Fruit fly (Drosophila melanogaster) whole organism, embryonic: Measurements from ENCODE around the gene Cpr64Ad.

Source experiments
- Ada2b ChIP-seq: fragments of 200-800 bp; sonication (Bioruptor generic); IDR thresholded peaks from 2 replicates; pipeline ENCODE4 v1.3.6; 2022; ENCODE audit warnings: missing biosample characterization, missing genetic modification characterization
- CG11085 ChIP-seq: fragments of 200-800 bp; sonication (Bioruptor generic); IDR thresholded peaks from 2 replicates; pipeline ENCODE4 v1.3.6; 2022; ENCODE audit warnings: missing biosample characterization, missing genetic modification characterization
- CG14667 ChIP-seq: fragments of 200-800 bp; sonication (Bioruptor generic); IDR thresholded peaks from 2 replicates; pipeline ENCODE4 v1.3.6; 2022; ENCODE audit warnings: missing biosample characterization, missing genetic modification characterization
- CG15269 ChIP-seq: fragments of 200-800 bp; sonication (Bioruptor generic); optimal IDR thresholded peaks from 2 replicates; lab custom pipeline; 2018; ENCODE audit warnings: missing biosample characterization, mild to moderate bottlenecking, missing genetic modification characterization, moderate library complexity
- CG15696 ChIP-seq: fragments of 200-800 bp; sonication (Bioruptor generic); optimal IDR thresholded peaks from 2 replicates; lab custom pipeline; 2019; ENCODE audit warnings: missing biosample characterization, mild to moderate bottlenecking, missing genetic modification characterization, moderate library complexity
- CG1647 ChIP-seq: fragments of 200-800 bp; sonication (Bioruptor generic); optimal IDR thresholded peaks from 3 replicates; lab custom pipeline; 2016; ENCODE audit warnings: missing biosample characterization, missing genetic modification characterization
- CG17361 ChIP-seq: fragments of 200-800 bp; sonication (Bioruptor generic); IDR thresholded peaks from 3 replicates; pipeline ENCODE4 v1.3.6; 2022; ENCODE audit warnings: missing biosample characterization, missing genetic modification characterization
- CG17612 ChIP-seq: fragments of 200-800 bp; sonication (Bioruptor generic); IDR thresholded peaks from 2 replicates; pipeline ENCODE4 v1.3.6; 2022; ENCODE audit warnings: missing biosample characterization, missing genetic modification characterization
- CG18619 ChIP-seq: fragments of 200-800 bp; sonication (Bioruptor generic); optimal IDR thresholded peaks from 3 replicates; lab custom pipeline; 2017; ENCODE audit warnings: missing biosample characterization, mild to moderate bottlenecking, missing genetic modification characterization
- CG18764 ChIP-seq: fragments of 200-800 bp; sonication (Bioruptor generic); optimal IDR thresholded peaks from 3 replicates; lab custom pipeline; 2016; ENCODE audit warnings: missing biosample characterization, missing genetic modification characterization
- CG2678 ChIP-seq: fragments of 200-800 bp; sonication (Bioruptor generic); optimal IDR thresholded peaks from 3 replicates; lab custom pipeline; 2019; ENCODE audit warnings: missing biosample characterization, mild to moderate bottlenecking, missing genetic modification characterization, moderate library complexity
- CG4854 ChIP-seq: fragments of 200-800 bp; sonication (Bioruptor generic); optimal IDR thresholded peaks from 2 replicates; lab custom pipeline; 2016; ENCODE audit warnings: missing biosample characterization, missing genetic modification characterization, inconsistent platforms
- CG7271 ChIP-seq: fragments of 200-800 bp; sonication (Bioruptor generic); optimal IDR thresholded peaks from 2 replicates; lab custom pipeline; 2018; ENCODE audit warnings: missing biosample characterization, mild to moderate bottlenecking, missing genetic modification characterization, moderate library complexity
- CG8089 ChIP-seq: fragments of 200-800 bp; sonication (Bioruptor generic); optimal IDR thresholded peaks from 3 replicates; lab custom pipeline; 2016; ENCODE audit warnings: missing biosample characterization, missing genetic modification characterization
- CG8281 ChIP-seq: fragments of 200-800 bp; sonication (Bioruptor generic); optimal IDR thresholded peaks from 2 replicates; lab custom pipeline; 2018; ENCODE audit warnings: missing biosample characterization, mild to moderate bottlenecking, missing genetic modification characterization, moderate library complexity
- Camta ChIP-seq: fragments of 200-800 bp; sonication (Bioruptor generic); optimal IDR thresholded peaks from 2 replicates; lab custom pipeline; 2016; ENCODE audit warnings: missing biosample characterization, missing genetic modification characterization
- Dad ChIP-seq: fragments of 200-800 bp; sonication (Bioruptor generic); optimal IDR thresholded peaks from 3 replicates; lab custom pipeline; 2016; ENCODE audit warnings: missing biosample characterization, missing genetic modification characterization
- Dfd ChIP-seq, 2 experiments: fragments of >200 bp; optimal IDR thresholded peaks; 2 replicates each; lab custom pipeline; 2017; ENCODE audit warnings: missing biosample characterization in 2 of 2, missing genetic modification characterization in 2 of 2
- Gug ChIP-seq: fragments of 200-800 bp; sonication (Bioruptor generic); IDR thresholded peaks from 4 replicates; pipeline ENCODE4 v1.3.6; 2022; ENCODE audit warnings: missing biosample characterization, missing genetic modification characterization
- HLH3B ChIP-seq: fragments of 200-800 bp; sonication (Bioruptor generic); IDR thresholded peaks from 2 replicates; pipeline ENCODE4 v1.3.6; 2022; ENCODE audit warnings: missing biosample characterization, missing genetic modification characterization
- HLHmδ ChIP-seq: fragments of 200-800 bp; sonication (Bioruptor generic); optimal IDR thresholded peaks from 2 replicates; lab custom pipeline; 2018; ENCODE audit warnings: missing biosample characterization, mild to moderate bottlenecking, missing genetic modification characterization, moderate library complexity
- Hmx ChIP-seq: fragments of 200-800 bp; sonication (Bioruptor generic); optimal IDR thresholded peaks from 2 replicates; lab custom pipeline; 2016; ENCODE audit warnings: missing biosample characterization, missing genetic modification characterization
- Jarid2 ChIP-seq: fragments of 200-800 bp; sonication (Bioruptor generic); optimal IDR thresholded peaks from 3 replicates; lab custom pipeline; 2017; ENCODE audit warnings: mild to moderate bottlenecking, missing biosample characterization, missing genetic modification reagents, missing genetic modification characterization
- Lim3 ChIP-seq: fragments of 200-800 bp; sonication (Bioruptor generic); IDR thresholded peaks from 2 replicates; pipeline ENCODE4 v1.3.6; 2022; ENCODE audit warnings: missing biosample characterization, missing genetic modification characterization
- MESR4 ChIP-seq: fragments of 200-800 bp; sonication (Bioruptor generic); optimal IDR thresholded peaks from 2 replicates; lab custom pipeline; 2018; ENCODE audit warnings: missing biosample characterization, mild to moderate bottlenecking, missing genetic modification characterization, moderate library complexity
- PHDP ChIP-seq: fragments of 200-800 bp; sonication (Bioruptor generic); optimal IDR thresholded peaks from 3 replicates; lab custom pipeline; 2018; ENCODE audit warnings: missing biosample characterization, mild to moderate bottlenecking, missing genetic modification characterization, moderate library complexity
- Sox102F ChIP-seq: fragments of 200-800 bp; sonication (Bioruptor generic); optimal IDR thresholded peaks from 2 replicates; lab custom pipeline; 2018; ENCODE audit warnings: missing biosample characterization, mild to moderate bottlenecking, missing genetic modification characterization, moderate library complexity
- Tbp ChIP-seq: fragments of >200 bp; optimal IDR thresholded peaks from 2 replicates; lab custom pipeline; 2018; ENCODE audit warnings: missing biosample characterization, missing genetic modification characterization
- Xrp1 ChIP-seq: fragments of 200-800 bp; sonication (Bioruptor generic); IDR thresholded peaks from 2 replicates; pipeline ENCODE4 v1.3.6; 2022; ENCODE audit warnings: missing biosample characterization, missing genetic modification characterization
- ac ChIP-seq: fragments of 200-800 bp; sonication (Bioruptor generic); optimal IDR thresholded peaks from 3 replicates; lab custom pipeline; 2017; ENCODE audit warnings: missing biosample characterization, mild to moderate bottlenecking, missing genetic modification characterization
- ase ChIP-seq: fragments of 200-800 bp; sonication (Bioruptor generic); IDR thresholded peaks from 3 replicates; pipeline ENCODE4 v1.3.6; 2022; ENCODE audit warnings: missing biosample characterization, missing genetic modification characterization
- chn ChIP-seq: fragments of 200-800 bp; sonication (Bioruptor generic); optimal IDR thresholded peaks from 2 replicates; lab custom pipeline; 2016; ENCODE audit warnings: missing biosample characterization, missing genetic modification characterization
- croc ChIP-seq: fragments of 200-800 bp; sonication (Bioruptor generic); conservative IDR thresholded peaks from 3 replicates; pipeline ENCODE4 v1.3.6; 2022; ENCODE audit warnings: missing biosample characterization, missing genetic modification characterization
- cwo ChIP-seq: fragments of 200-800 bp; sonication (Bioruptor generic); optimal IDR thresholded peaks from 3 replicates; lab custom pipeline; 2017; ENCODE audit warnings: missing biosample characterization, missing genetic modification characterization, mild to moderate bottlenecking, moderate library complexity, missing genetic modification reagents
- dmrt99B ChIP-seq: fragments of 200-800 bp; sonication (Bioruptor generic); optimal IDR thresholded peaks from 2 replicates; lab custom pipeline; 2018; ENCODE audit warnings: missing biosample characterization, mild to moderate bottlenecking, missing genetic modification characterization, moderate library complexity
- dpn ChIP-seq, 2 experiments: fragments of 200-800 bp; sonication (Bioruptor generic); optimal IDR thresholded peaks; 3 replicates each; lab custom pipeline; 2016; ENCODE audit warnings: missing biosample characterization in 2 of 2, missing genetic modification characterization in 2 of 2
- gce ChIP-seq: fragments of 200-800 bp; sonication (Bioruptor generic); IDR thresholded peaks from 3 replicates; pipeline ENCODE4 v1.3.6; 2022; ENCODE audit warnings: missing biosample characterization, missing genetic modification characterization
- gcm ChIP-seq: fragments of 200-800 bp; sonication (Bioruptor generic); optimal IDR thresholded peaks from 2 replicates; lab custom pipeline; 2019; ENCODE audit warnings: missing biosample characterization, mild to moderate bottlenecking, missing genetic modification characterization, moderate library complexity
- her ChIP-seq: fragments of 200-800 bp; sonication (Bioruptor generic); optimal IDR thresholded peaks from 2 replicates; lab custom pipeline; 2016; ENCODE audit warnings: missing biosample characterization, missing genetic modification characterization
- insv ChIP-seq, 2 experiments: fragments of 200-800 bp; sonication (Bioruptor generic); optimal IDR thresholded peaks; 3 replicates each; lab custom pipeline; 2016 to 2018; ENCODE audit warnings: missing biosample characterization in 2 of 2, missing genetic modification characterization in 2 of 2
- lilli ChIP-seq: fragments of 200-800 bp; sonication (Bioruptor generic); optimal IDR thresholded peaks from 3 replicates; lab custom pipeline; 2016; ENCODE audit warnings: missing biosample characterization, missing genetic modification characterization
- oc ChIP-seq: fragments of 200-800 bp; sonication (Bioruptor generic); optimal IDR thresholded peaks from 2 replicates; lab custom pipeline; 2018; ENCODE audit warnings: missing biosample characterization, mild to moderate bottlenecking, missing genetic modification characterization, moderate library complexity
- odd ChIP-seq: fragments of 200-800 bp; sonication (Bioruptor generic); optimal IDR thresholded peaks from 2 replicates; lab custom pipeline; 2017; ENCODE audit warnings: missing biosample characterization, mild to moderate bottlenecking, missing genetic modification characterization
- run ChIP-seq: fragments of 200-800 bp; sonication (Bioruptor generic); optimal IDR thresholded peaks from 3 replicates; lab custom pipeline; 2018; ENCODE audit warnings: missing biosample characterization, mild to moderate bottlenecking, missing genetic modification characterization
- sens-2 ChIP-seq: fragments of 200-800 bp; sonication (Bioruptor generic); IDR thresholded peaks from 2 replicates; pipeline ENCODE4 v1.3.6; 2022; ENCODE audit warnings: missing biosample characterization, missing genetic modification characterization
- slou ChIP-seq: fragments of 200-800 bp; sonication (Bioruptor generic); optimal IDR thresholded peaks from 3 replicates; lab custom pipeline; 2016; ENCODE audit warnings: missing biosample characterization, missing genetic modification characterization
- tna ChIP-seq: fragments of 200-800 bp; sonication (Bioruptor generic); IDR thresholded peaks from 2 replicates; pipeline ENCODE4 v1.3.6; 2022; ENCODE audit warnings: missing biosample characterization, missing genetic modification characterization; ENCODE audit not compliant: partially characterized antibody
- unc-4 ChIP-seq: fragments of 200-800 bp; sonication (Bioruptor generic); IDR thresholded peaks from 2 replicates; pipeline ENCODE4 v1.3.6; 2022; ENCODE audit warnings: missing biosample characterization, missing genetic modification characterization; ENCODE audit not compliant: partially characterized antibody
- unpg ChIP-seq: fragments of 200-800 bp; sonication (Bioruptor generic); optimal IDR thresholded peaks from 3 replicates; lab custom pipeline; 2018; ENCODE audit warnings: missing biosample characterization, mild to moderate bottlenecking, missing genetic modification characterization, moderate library complexity
- wor ChIP-seq: fragments of 200-800 bp; sonication (Bioruptor generic); IDR thresholded peaks from 2 replicates; pipeline ENCODE4 v1.3.6; 2022; ENCODE audit warnings: missing biosample characterization, missing genetic modification characterization

The Cpr64Ad gene

dm6 chr3L:4230357-4230901 lies 15.2 kb downstream of the Cpr64Ad start (continued):
- TF ChIP-seq CG7271 (tag; lab: Kevin White, UChicago), result peak; percentile 83
- TF ChIP-seq insv (GFP tag; optimal IDR thresholded peaks at IDR 0.05; lab: Kevin White, UChicago), result peak; percentile 32 to 55
- peak; percentile 65 for TF ChIP-seq Ada2b (GFP tag; lab: Robert Waterston, UW)
- TF ChIP-seq CG11085 (GFP tag; lab: Robert Waterston, UW), result peak; percentile 39; the same call in 1 of the 2 replicates
- TF ChIP-seq Xrp1, result peak; percentile 97
- peak; percentile 89 for TF ChIP-seq CG18619
- TF ChIP-seq CG17361 (GFP tag; lab: Robert Waterston, UW), result peak; percentile 97
- peak; percentile 85 for TF ChIP-seq CG4854 (GFP tag; lab: Kevin White, UChicago)
- TF ChIP-seq Jarid2, result peak; percentile 69
- TF ChIP-seq ase (GFP tag; lab: Robert Waterston, UW), result peak; percentile 88; the same call in 2 of the 3 replicates
- peak; percentile 96 for TF ChIP-seq Sox102F (GFP tag; lab: Kevin White, UChicago)
- TF ChIP-seq ac (GFP tag; lab: Kevin White, UChicago), result peak; percentile 96
- peak; percentile 95 for TF ChIP-seq croc (GFP tag; lab: Robert Waterston, UW)
- peak; percentile 67 for TF ChIP-seq slou (GFP tag; lab: Kevin White, UChicago)
- TF ChIP-seq cwo (GFP tag; lab: Kevin White, UChicago), result peak; percentile 72
- peak; percentile 87 for TF ChIP-seq sens-2 (GFP tag; lab: Robert Waterston, UW)
- peak; percentile 92 for TF ChIP-seq unpg (GFP tag; lab: Kevin White, UChicago)
- TF ChIP-seq PHDP (tag; lab: Kevin White, UChicago), result peak; percentile 89
- peak; percentile 11 for TF ChIP-seq HLHmδ (GFP tag; lab: Kevin White, UChicago)
- peak; percentile 80 for TF ChIP-seq CG1647
- peak; percentile 81 for TF ChIP-seq Gug (GFP tag; lab: Robert Waterston, UW)
- TF ChIP-seq CG2678 (tag; lab: Kevin White, UChicago), result peak; percentile 94
- no peak for TF ChIP-seq Tbp
- TF ChIP-seq CG14667, result peak; percentile 86
- peak; percentile 91 for TF ChIP-seq odd (GFP tag; lab: Kevin White, UChicago)
- 0 out of 2 replicates have a peak, but pooled peaks have one; percentile 56 for TF ChIP-seq Lim3 (GFP tag; lab: Robert Waterston, UW)
- peak; percentile 86 for TF ChIP-seq CG15269
- TF ChIP-seq CG8281 (tag; lab: Kevin White, UChicago), result peak; percentile 79
- peak; percentile 94 for TF ChIP-seq CG8089
- TF ChIP-seq HLH3B (GFP tag; lab: Robert Waterston, UW), result peak; percentile 85
- TF ChIP-seq unc-4 (GFP tag; lab: Robert Waterston, UW), result no peak
- peak; percentile 85 for TF ChIP-seq lilli (GFP tag; lab: Kevin White, UChicago)
- TF ChIP-seq CG15696 (tag; lab: Kevin White, UChicago), result peak; percentile 99
- TF ChIP-seq Camta (GFP tag; lab: Kevin White, UChicago), result peak; percentile 94
- TF ChIP-seq Dad (GFP tag; lab: Kevin White, UChicago), result peak; percentile 91
- TF ChIP-seq CG18764 (GFP tag; lab: Kevin White, UChicago), result peak; percentile 86
- peak; percentile 79 for TF ChIP-seq her (GFP tag; lab: Kevin White, UChicago)
- TF ChIP-seq CG17612 (GFP tag; lab: Robert Waterston, UW), result peak; percentile 40; the same call in 1 of the 2 replicates
- TF ChIP-seq tna, result no peak
- TF ChIP-seq oc (tag; lab: Kevin White, UChicago), result peak; percentile 91
- peak; percentile 85 for TF ChIP-seq run (tag; lab: Kevin White, UChicago)
- TF ChIP-seq dmrt99B, result peak; percentile 97
- TF ChIP-seq Dfd (GFP tag; optimal IDR thresholded peaks at IDR 0.05; lab: Kevin White, UChicago), result no peak
- TF ChIP-seq Hmx, result peak; percentile 70
- TF ChIP-seq gcm (GFP tag; lab: Kevin White, UChicago), result peak; percentile 96
- peak; percentile 46 for TF ChIP-seq MESR4 (GFP tag; lab: Kevin White, UChicago)
- TF ChIP-seq gce (GFP tag; lab: Robert Waterston, UW), result peak; percentile 84
- TF ChIP-seq wor, result peak; percentile 91
- peak; percentile 95 for TF ChIP-seq chn (GFP tag; lab: Kevin White, UChicago)
- TF ChIP-seq dpn (GFP tag; optimal IDR thresholded peaks at IDR 0.05; lab: Kevin White, UChicago), result peak; percentile 91 to 93
